Worm (Caenorhabditis elegans) whole organism, L3 larva: ENCODE measurements around the gene hrde-2.

Source experiments
- R02D3.7 ChIP-seq: fragments of 150-350 bp; optimal IDR thresholded peaks from 2 replicates; lab custom pipeline; 2014; ENCODE audit warnings: missing biosample characterization, missing genetic modification characterization
- ZK546.5 ChIP-seq: sonication (generic microtip); optimal IDR thresholded peaks from 2 replicates; lab custom pipeline; 2017; ENCODE audit warnings: missing biosample characterization, missing genetic modification characterization
- aly-2 ChIP-seq: fragments of 150-350 bp; optimal IDR thresholded peaks from 2 replicates; lab custom pipeline; 2014; ENCODE audit warnings: missing biosample characterization, missing genetic modification characterization
- ama-1 ChIP-seq: fragments of 150-350 bp; optimal IDR thresholded peaks from 2 replicates; lab custom pipeline; 2018
- ceh-16 ChIP-seq: sonication (generic microtip); optimal IDR thresholded peaks from 2 replicates; lab custom pipeline; 2017; ENCODE audit warnings: missing biosample characterization, missing genetic modification characterization
- ceh-28 ChIP-seq: fragments of 150-350 bp; optimal IDR thresholded peaks from 2 replicates; lab custom pipeline; 2014; ENCODE audit warnings: missing biosample characterization, missing genetic modification reagents, missing genetic modification characterization
- ceh-82 ChIP-seq: fragments of 150-350 bp; optimal IDR thresholded peaks from 2 replicates; lab custom pipeline; 2014; ENCODE audit warnings: missing biosample characterization, missing genetic modification characterization
- ceh-9 ChIP-seq: sonication (generic microtip); optimal IDR thresholded peaks from 2 replicates; lab custom pipeline; 2018; ENCODE audit warnings: missing biosample characterization, missing genetic modification characterization
- daf-12 ChIP-seq: fragments of 150-350 bp; optimal IDR thresholded peaks from 2 replicates; lab custom pipeline; 2014; ENCODE audit warnings: missing biosample characterization, missing genetic modification reagents, missing genetic modification characterization
- egl-27 ChIP-seq: sonication (generic microtip); optimal IDR thresholded peaks from 4 replicates; lab custom pipeline; 2017; ENCODE audit warnings: missing biosample characterization, missing genetic modification reagents, missing genetic modification characterization
- egl-5 ChIP-seq: fragments of 150-350 bp; optimal IDR thresholded peaks from 2 replicates; lab custom pipeline; 2017; ENCODE audit warnings: missing biosample characterization, missing genetic modification reagents, missing genetic modification characterization, inconsistent platforms
- elt-1 ChIP-seq: fragments of 150-350 bp; optimal IDR thresholded peaks from 2 replicates; lab custom pipeline; 2014; ENCODE audit warnings: missing biosample characterization, missing genetic modification characterization
- elt-2 ChIP-seq: sonication (generic microtip); optimal IDR thresholded peaks from 2 replicates; lab custom pipeline; 2016; ENCODE audit warnings: missing genetic modification reagents, mild to moderate bottlenecking, missing genetic modification characterization, missing compliant biosample characterization
- elt-3 ChIP-seq, 3 experiments: fragments of 150-350 bp in 1 of 3; sonication (generic microtip) in 2 of 3; optimal IDR thresholded peaks; 2 replicates in 2 of 3; 4 replicates in 1 of 3; lab custom pipeline; 2014 to 2017; ENCODE audit warnings: missing biosample characterization in 3 of 3, missing genetic modification characterization in 3 of 3
- eor-1 ChIP-seq, 2 experiments: fragments of 150-350 bp; optimal IDR thresholded peaks; 2 replicates each; lab custom pipeline; 2014 to 2018; ENCODE audit warnings: missing biosample characterization in 2 of 2, missing genetic modification characterization in 2 of 2
- fkh-10 ChIP-seq: sonication (generic microtip); optimal IDR thresholded peaks from 2 replicates; lab custom pipeline; 2017; ENCODE audit warnings: missing biosample characterization, missing genetic modification reagents, missing genetic modification characterization
- fkh-2 ChIP-seq: fragments of 150-350 bp; optimal IDR thresholded peaks from 2 replicates; lab custom pipeline; 2014; ENCODE audit warnings: missing biosample characterization, missing genetic modification reagents, missing genetic modification characterization
- fos-1 ChIP-seq: fragments of 150-350 bp; optimal IDR thresholded peaks from 2 replicates; lab custom pipeline; 2014; ENCODE audit warnings: missing biosample characterization, missing genetic modification characterization
- jun-1 ChIP-seq: fragments of 150-350 bp; optimal IDR thresholded peaks from 2 replicates; lab custom pipeline; 2014; ENCODE audit warnings: missing biosample characterization, missing genetic modification reagents, missing genetic modification characterization
- lin-15B ChIP-seq: fragments of 150-350 bp; optimal IDR thresholded peaks from 2 replicates; lab custom pipeline; 2014; ENCODE audit warnings: missing biosample characterization, missing genetic modification characterization
- lin-39 ChIP-seq: fragments of 150-350 bp; optimal IDR thresholded peaks from 2 replicates; lab custom pipeline; 2018; ENCODE audit warnings: missing biosample characterization, missing genetic modification reagents, missing genetic modification characterization
- lsy-12 ChIP-seq: sonication (generic microtip); optimal IDR thresholded peaks from 2 replicates; lab custom pipeline; 2016; ENCODE audit warnings: mild to moderate bottlenecking, missing genetic modification characterization, missing compliant biosample characterization
- mml-1 ChIP-seq: fragments of 150-350 bp; sonication (generic microtip); optimal IDR thresholded peaks from 3 replicates; lab custom pipeline; 2014; ENCODE audit warnings: missing biosample characterization, missing genetic modification characterization
- nhr-11 ChIP-seq: fragments of 150-350 bp; optimal IDR thresholded peaks from 2 replicates; lab custom pipeline; 2014; ENCODE audit warnings: missing biosample characterization, missing genetic modification characterization
- nhr-12 ChIP-seq: fragments of 150-350 bp; optimal IDR thresholded peaks from 2 replicates; lab custom pipeline; 2014; ENCODE audit warnings: missing biosample characterization, missing genetic modification characterization
- nhr-23 ChIP-seq: fragments of 150-350 bp; optimal IDR thresholded peaks from 2 replicates; lab custom pipeline; 2014; ENCODE audit warnings: missing biosample characterization, missing genetic modification reagents, missing genetic modification characterization
- nhr-237 ChIP-seq: fragments of 150-350 bp; optimal IDR thresholded peaks from 2 replicates; lab custom pipeline; 2014; ENCODE audit warnings: missing biosample characterization, missing genetic modification characterization
- nhr-25 ChIP-seq: sonication (generic microtip); optimal IDR thresholded peaks from 2 replicates; lab custom pipeline; 2017; ENCODE audit warnings: missing biosample characterization, missing genetic modification characterization
- nhr-28 ChIP-seq: fragments of 150-350 bp; optimal IDR thresholded peaks from 2 replicates; lab custom pipeline; 2014; ENCODE audit warnings: missing biosample characterization, missing genetic modification characterization
- nhr-43 ChIP-seq: sonication (generic microtip); optimal IDR thresholded peaks from 2 replicates; lab custom pipeline; 2016; ENCODE audit warnings: mild to moderate bottlenecking, missing genetic modification characterization, missing compliant biosample characterization; ENCODE audit not compliant: poor library complexity, severe bottlenecking
- nhr-67 ChIP-seq: fragments of 150-350 bp; optimal IDR thresholded peaks from 2 replicates; lab custom pipeline; 2014; ENCODE audit warnings: missing biosample characterization, missing genetic modification characterization
- nhr-76 ChIP-seq: fragments of 150-350 bp; sonication (generic microtip); optimal IDR thresholded peaks from 5 replicates; lab custom pipeline; 2014; ENCODE audit warnings: missing biosample characterization, missing genetic modification characterization
- nhr-77 ChIP-seq: fragments of 150-350 bp; optimal IDR thresholded peaks from 2 replicates; lab custom pipeline; 2014; ENCODE audit warnings: missing biosample characterization, missing genetic modification characterization
- pha-4 ChIP-seq: fragments of 150-350 bp; optimal IDR thresholded peaks from 2 replicates; lab custom pipeline; 2014; ENCODE audit warnings: missing biosample characterization, missing genetic modification reagents, missing genetic modification characterization
- pqm-1 ChIP-seq: fragments of 150-350 bp; optimal IDR thresholded peaks from 2 replicates; lab custom pipeline; 2017; ENCODE audit warnings: missing biosample characterization, missing genetic modification characterization, inconsistent platforms
- sea-2 ChIP-seq: fragments of 150-350 bp; sonication (generic microtip); optimal IDR thresholded peaks from 4 replicates; lab custom pipeline; 2014; ENCODE audit warnings: missing biosample characterization, missing genetic modification reagents, missing genetic modification characterization
- skn-1 ChIP-seq: fragments of 150-350 bp; optimal IDR thresholded peaks from 2 replicates; lab custom pipeline; 2014; ENCODE audit warnings: missing biosample characterization, missing genetic modification characterization
- snpc-4 ChIP-seq: fragments of 150-350 bp; optimal IDR thresholded peaks from 2 replicates; lab custom pipeline; 2014; ENCODE audit warnings: missing biosample characterization, missing genetic modification characterization
- tbx-2 ChIP-seq: sonication (generic microtip); optimal IDR thresholded peaks from 2 replicates; lab custom pipeline; 2016; ENCODE audit warnings: mild to moderate bottlenecking, missing genetic modification characterization, missing compliant biosample characterization
- unc-39 ChIP-seq: sonication (generic microtip); optimal IDR thresholded peaks from 4 replicates; lab custom pipeline; 2017; ENCODE audit warnings: missing biosample characterization, missing genetic modification characterization
- unc-62 ChIP-seq: fragments of 150-350 bp; sonication (generic microtip); optimal IDR thresholded peaks from 4 replicates; lab custom pipeline; 2014; ENCODE audit warnings: missing biosample characterization, missing genetic modification reagents, missing genetic modification characterization
- zag-1 ChIP-seq: fragments of 150-350 bp; optimal IDR thresholded peaks from 2 replicates; lab custom pipeline; 2014; ENCODE audit warnings: missing biosample characterization, missing genetic modification characterization
- ztf-11 ChIP-seq: fragments of 150-350 bp; optimal IDR thresholded peaks from 2 replicates; lab custom pipeline; 2014; ENCODE audit warnings: missing biosample characterization, missing genetic modification characterization
- ztf-4 ChIP-seq: fragments of 150-350 bp; optimal IDR thresholded peaks from 2 replicates; lab custom pipeline; 2014; ENCODE audit warnings: missing biosample characterization, missing genetic modification characterization

The hrde-2 gene

DNA sequence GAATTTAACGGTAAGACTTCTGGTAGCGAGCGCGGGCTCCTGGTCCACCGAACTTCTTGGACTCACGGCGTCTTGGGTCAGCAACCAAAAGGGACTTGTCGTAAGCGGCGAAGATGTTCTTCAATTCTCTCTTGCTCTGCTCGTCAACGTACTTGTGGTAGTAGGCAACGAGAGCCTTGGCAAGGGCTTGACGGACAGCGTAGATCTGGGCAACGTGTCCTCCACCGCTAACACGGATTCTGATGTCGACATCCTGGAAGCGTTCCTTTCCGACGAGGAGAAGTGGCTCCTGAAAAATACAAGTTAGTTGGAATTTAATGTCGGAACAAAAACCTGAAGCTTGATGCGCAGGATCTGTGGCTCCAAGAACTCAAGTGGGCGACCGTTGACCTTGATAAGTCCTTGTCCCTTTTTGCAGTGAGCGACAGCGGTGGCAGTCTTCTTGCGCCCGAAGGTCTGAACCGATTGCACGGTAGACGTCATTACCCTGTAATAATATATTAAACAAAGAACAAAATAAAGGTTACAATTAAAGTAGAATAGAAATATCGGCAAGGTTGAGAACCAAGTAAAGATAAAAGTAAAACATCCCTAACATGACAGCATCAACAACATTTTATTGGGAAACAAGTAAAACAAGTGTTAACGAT is 4.7 kb upstream of the hrde-2 start, which contains the start of gene rps-16:
Gene rps-16 (minus strand): TSS at position 487 of the 650 bp plus-strand sequence.
- TF ChIP-seq nhr-43 (no peak), ZK546.5 (no peak), nhr-28 (tag; lab: Kevin White, UChicago) (no peak), eor-1 (tag; optimal IDR thresholded peaks at IDR 0.05; lab: Kevin White, UChicago) (no peak), nhr-25 (tag; lab: Kevin White, UChicago) (no peak), aly-2 (no peak), zag-1 (no peak), ztf-4 (tag; lab: Kevin White, UChicago) (no peak), ztf-11 (tag; lab: Kevin White, UChicago) (no peak), nhr-67 (no peak), nhr-76 (tag; lab: Kevin White, UChicago) (no peak), egl-27 (tag; lab: Kevin White, UChicago) (no peak), ceh-82 (tag; lab: Kevin White, UChicago) (no peak), fkh-2 (tag; lab: Kevin White, UChicago) (no peak), ceh-28 (no peak), elt-1 (tag; lab: Kevin White, UChicago) (no peak), elt-2 (no peak), tbx-2 (tag; lab: Kevin White, UChicago) (no peak), unc-39 (no peak)
- TF ChIP-seq, all 47 proteins: peak for 0

ce11 chrV:15001536-15001935 is 3.4 kb upstream of the hrde-2 start:
- TF ChIP-seq eor-1 (tag; optimal IDR thresholded peaks at IDR 0.05; lab: Kevin White, UChicago) (no peak), daf-12 (tag; lab: Kevin White, UChicago) (no peak), nhr-28 (tag; lab: Kevin White, UChicago) (no peak), lin-15B (tag; lab: Kevin White, UChicago) (no peak), nhr-12 (tag; lab: Kevin White, UChicago) (no peak), ceh-9 (tag; lab: Kevin White, UChicago) (no peak), mml-1 (tag; lab: Kevin White, UChicago) (no peak), nhr-23 (no peak), pha-4 (tag; lab: Kevin White, UChicago) (no peak), fkh-10 (no peak), ZK546.5 (no peak), nhr-11 (tag; lab: Kevin White, UChicago) (no peak), elt-3 (tag; optimal IDR thresholded peaks at IDR 0.05; lab: Kevin White, UChicago) (no peak)

DNA sequence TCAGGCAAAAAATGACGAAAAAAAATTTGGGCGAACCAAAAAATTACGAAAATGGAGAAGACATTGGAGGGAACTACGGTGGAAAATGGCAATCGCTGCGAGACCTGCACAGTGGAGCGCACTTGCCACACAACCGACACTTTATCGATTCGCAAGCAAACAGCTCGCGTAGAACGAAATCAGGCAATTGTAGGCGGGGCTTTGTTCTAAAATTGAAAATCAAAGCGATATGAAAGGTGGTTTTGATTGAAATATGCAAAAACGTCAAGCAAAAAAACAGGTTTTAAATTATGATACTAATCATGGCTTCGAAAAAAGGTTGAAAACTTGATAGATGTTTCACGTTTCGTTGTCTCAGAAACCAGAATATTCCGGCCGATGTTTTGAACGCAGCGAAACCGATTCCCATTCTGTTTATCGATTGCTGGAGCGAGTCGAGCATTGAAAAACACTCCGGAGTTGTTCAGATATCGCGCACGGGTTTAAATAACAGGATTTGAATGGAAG is 2.7 kb upstream of the hrde-2 start, which contains the start of the genes fib-1 and mut-15:
Gene fib-1 (minus strand): TSS at position 40 of the 507 bp plus-strand sequence.
Gene mut-15 (plus strand): TSS at position 360 of the 507 bp plus-strand sequence.
- peak; percentile 91 for TF ChIP-seq nhr-43
- TF ChIP-seq egl-5 (tag; lab: Kevin White, UChicago) = peak; percentile 92
- peak; percentile 84 for TF ChIP-seq lin-39 (tag; lab: Kevin White, UChicago)
- TF ChIP-seq elt-3 (tag; optimal IDR thresholded peaks at IDR 0.05; lab: Kevin White, UChicago) = peak in 1 of 3 experiments; percentile 72
- TF ChIP-seq R02D3.7 (tag; lab: Kevin White, UChicago) = peak; percentile 88
- peak; percentile 39 for TF ChIP-seq zag-1
- peak; percentile 26 for TF ChIP-seq ztf-4 (tag; lab: Kevin White, UChicago)
- no peak for TF ChIP-seq ztf-11 (tag; lab: Kevin White, UChicago)
- TF ChIP-seq ceh-9 (tag; lab: Kevin White, UChicago) = no peak
- TF ChIP-seq fos-1 (tag; lab: Kevin White, UChicago) = no peak
- no peak for TF ChIP-seq unc-39
- TF ChIP-seq ZK546.5 = no peak
- no peak for TF ChIP-seq mml-1 (tag; lab: Kevin White, UChicago)
- TF ChIP-seq ceh-28 = peak; percentile 96
- TF ChIP-seq nhr-237 (tag; lab: Kevin White, UChicago) = no peak
- peak; percentile 48 for TF ChIP-seq tbx-2 (tag; lab: Kevin White, UChicago)
- TF ChIP-seq ceh-82 (tag; lab: Kevin White, UChicago) = peak; percentile 53
- peak; percentile 80 for TF ChIP-seq fkh-10
- no peak for TF ChIP-seq aly-2
- TF ChIP-seq elt-2 = peak; percentile 72
- peak; percentile 91 for TF ChIP-seq lsy-12 (tag; lab: Kevin White, UChicago)
- no peak for TF ChIP-seq sea-2 (GFP tag; lab: Kevin White, UChicago)
- TF ChIP-seq eor-1 (tag; optimal IDR thresholded peaks at IDR 0.05; lab: Kevin White, UChicago) = no peak
- TF ChIP-seq fkh-2 (tag; lab: Kevin White, UChicago) = no peak
- peak; percentile 14 for TF ChIP-seq nhr-77 (tag; lab: Kevin White, UChicago)
- no peak for TF ChIP-seq daf-12 (tag; lab: Kevin White, UChicago)
- TF ChIP-seq elt-1 (tag; lab: Kevin White, UChicago) = peak; percentile 24
- TF ChIP-seq ama-1 (lab: Kevin White, UChicago) = no peak
- TF ChIP-seq unc-62 = peak; percentile 59
- TF ChIP-seq pqm-1 (tag; lab: Kevin White, UChicago) = peak; percentile 61
- no peak for TF ChIP-seq ceh-16
- TF ChIP-seq lin-15B (tag; lab: Kevin White, UChicago) = peak; percentile 98
- TF ChIP-seq nhr-25 (tag; lab: Kevin White, UChicago) = peak; percentile 94
- TF ChIP-seq nhr-67 = no peak
- TF ChIP-seq egl-27 (tag; lab: Kevin White, UChicago) = peak; percentile 10
- no peak for TF ChIP-seq nhr-12 (tag; lab: Kevin White, UChicago)
- TF ChIP-seq jun-1 (tag; lab: Kevin White, UChicago) = peak; percentile 75
- peak; percentile 91 for TF ChIP-seq nhr-23
- TF ChIP-seq snpc-4 (tag; lab: Kevin White, UChicago) = peak; percentile 80
- no peak for TF ChIP-seq nhr-28 (tag; lab: Kevin White, UChicago)
- peak; percentile 71 for TF ChIP-seq skn-1 (tag; lab: Kevin White, UChicago)
- TF ChIP-seq nhr-76 (tag; lab: Kevin White, UChicago) = no peak
- peak; percentile 95 for TF ChIP-seq pha-4 (tag; lab: Kevin White, UChicago)
